Worm (Caenorhabditis elegans) whole organism, L2 larva: ENCODE results near the gene nhr-207.

Experiments
- F13H6.1 ChIP-seq: sonication (generic microtip); optimal IDR thresholded peaks from 2 replicates; lab custom pipeline; 2016; ENCODE audit warnings: missing genetic modification characterization, missing compliant biosample characterization
- R02D3.7 ChIP-seq: fragments of 150-350 bp; optimal IDR thresholded peaks from 2 replicates; lab custom pipeline; 2014; ENCODE audit warnings: missing biosample characterization, missing genetic modification characterization
- Y55F3AM.14 ChIP-seq: fragments of 200-800 bp; sonication (Bioruptor generic); optimal IDR thresholded peaks from 2 replicates; lab custom pipeline; 2018; ENCODE audit warnings: mild to moderate bottlenecking, missing genetic modification characterization, missing compliant biosample characterization
- ZK546.5 ChIP-seq: sonication (generic microtip); optimal IDR thresholded peaks from 2 replicates; lab custom pipeline; 2017; ENCODE audit warnings: missing biosample characterization, missing genetic modification characterization
- aly-2 ChIP-seq: fragments of 150-350 bp; optimal IDR thresholded peaks from 2 replicates; lab custom pipeline; 2014; ENCODE audit warnings: missing biosample characterization, missing genetic modification characterization
- ama-1 ChIP-seq: fragments of 150-350 bp; optimal IDR thresholded peaks from 2 replicates; lab custom pipeline; 2018; ENCODE audit warnings: inconsistent platforms
- blmp-1 ChIP-seq: sonication (generic microtip); optimal IDR thresholded peaks from 2 replicates; lab custom pipeline; 2017; ENCODE audit warnings: missing genetic modification characterization, mild to moderate bottlenecking, missing compliant biosample characterization, antibody characterized with exemption, moderate library complexity; ENCODE audit not compliant: insufficient read depth
- ceh-16 ChIP-seq: fragments of 150-350 bp; optimal IDR thresholded peaks from 2 replicates; lab custom pipeline; 2014; ENCODE audit warnings: missing biosample characterization, missing genetic modification characterization
- ceh-82 ChIP-seq: fragments of 150-350 bp; optimal IDR thresholded peaks from 2 replicates; lab custom pipeline; 2014; ENCODE audit warnings: missing biosample characterization, missing genetic modification characterization
- crh-2 ChIP-seq: sonication (generic microtip); optimal IDR thresholded peaks from 2 replicates; lab custom pipeline; 2017; ENCODE audit warnings: missing biosample characterization, missing genetic modification characterization
- dmd-4 ChIP-seq: sonication (generic microtip); optimal IDR thresholded peaks from 2 replicates; lab custom pipeline; 2017; ENCODE audit warnings: missing biosample characterization, missing genetic modification characterization
- egl-27 ChIP-seq: sonication (generic microtip); optimal IDR thresholded peaks from 3 replicates; lab custom pipeline; 2017; ENCODE audit warnings: missing biosample characterization, missing genetic modification reagents, missing genetic modification characterization
- elt-1 ChIP-seq: fragments of 150-350 bp; optimal IDR thresholded peaks from 2 replicates; lab custom pipeline; 2014; ENCODE audit warnings: missing biosample characterization, missing genetic modification characterization
- fos-1 ChIP-seq: fragments of 150-350 bp; optimal IDR thresholded peaks from 2 replicates; lab custom pipeline; 2014; ENCODE audit warnings: missing biosample characterization, missing genetic modification characterization
- gmeb-1 ChIP-seq: fragments of 150-350 bp; optimal IDR thresholded peaks from 2 replicates; lab custom pipeline; 2014; ENCODE audit warnings: missing biosample characterization, missing genetic modification characterization
- lin-11 ChIP-seq: fragments of 150-350 bp; sonication (generic microtip); optimal IDR thresholded peaks from 2 replicates; lab custom pipeline; 2014; ENCODE audit warnings: missing biosample characterization, missing genetic modification characterization, inconsistent platforms, mixed read lengths
- lin-13 ChIP-seq: fragments of 150-350 bp; optimal IDR thresholded peaks from 2 replicates; lab custom pipeline; 2014; ENCODE audit warnings: missing biosample characterization, missing genetic modification reagents, missing genetic modification characterization
- lsy-2 ChIP-seq, 2 experiments: fragments of 150-350 bp in 1 of 2; sonication (generic microtip) in 1 of 2; optimal IDR thresholded peaks; 2 replicates each; lab custom pipeline; 2014 to 2017; ENCODE audit warnings: missing biosample characterization in 2 of 2, missing genetic modification characterization in 2 of 2
- mab-5 ChIP-seq: fragments of 150-350 bp; optimal IDR thresholded peaks from 2 replicates; lab custom pipeline; 2014; ENCODE audit warnings: missing biosample characterization, missing genetic modification characterization
- mbf-1 ChIP-seq: sonication (generic microtip); optimal IDR thresholded peaks from 2 replicates; lab custom pipeline; 2017; ENCODE audit warnings: missing biosample characterization, missing genetic modification characterization
- nhr-12 ChIP-seq: fragments of 150-350 bp; optimal IDR thresholded peaks from 2 replicates; lab custom pipeline; 2014; ENCODE audit warnings: missing biosample characterization, missing genetic modification characterization
- nhr-129 ChIP-seq: fragments of 150-350 bp; optimal IDR thresholded peaks from 2 replicates; lab custom pipeline; 2014; ENCODE audit warnings: missing biosample characterization, missing genetic modification characterization
- nhr-21 ChIP-seq: fragments of 150-350 bp; optimal IDR thresholded peaks from 2 replicates; lab custom pipeline; 2014; ENCODE audit warnings: missing biosample characterization, missing genetic modification characterization
- nhr-23 ChIP-seq: fragments of 150-350 bp; optimal IDR thresholded peaks from 2 replicates; lab custom pipeline; 2014; ENCODE audit warnings: missing biosample characterization, missing genetic modification reagents, missing genetic modification characterization
- nhr-237 ChIP-seq: fragments of 150-350 bp; optimal IDR thresholded peaks from 2 replicates; lab custom pipeline; 2014; ENCODE audit warnings: missing biosample characterization, missing genetic modification characterization
- nhr-6 ChIP-seq: fragments of 150-350 bp; optimal IDR thresholded peaks from 2 replicates; lab custom pipeline; 2014; ENCODE audit warnings: missing biosample characterization, missing genetic modification characterization
- peb-1 ChIP-seq: fragments of 150-350 bp; optimal IDR thresholded peaks from 2 replicates; lab custom pipeline; 2014; ENCODE audit warnings: missing biosample characterization, missing genetic modification characterization
- sem-4 ChIP-seq: fragments of 150-350 bp; optimal IDR thresholded peaks from 2 replicates; lab custom pipeline; 2014; ENCODE audit warnings: missing biosample characterization, missing genetic modification reagents, missing genetic modification characterization
- skn-1 ChIP-seq: sonication (generic microtip); optimal IDR thresholded peaks from 2 replicates; lab custom pipeline; 2017; ENCODE audit warnings: missing biosample characterization, missing genetic modification characterization
- sma-9 ChIP-seq, 2 experiments: fragments of 150-350 bp in 1 of 2; sonication (generic microtip) in 1 of 2; optimal IDR thresholded peaks; 2 replicates each; lab custom pipeline; 2014 to 2016; ENCODE audit warnings: missing genetic modification characterization in 2 of 2, mild to moderate bottlenecking in 1 of 2, missing biosample characterization in 1 of 2, missing compliant biosample characterization in 1 of 2, missing genetic modification reagents in 1 of 2, moderate library complexity in 1 of 2
- snpc-4 ChIP-seq: fragments of 150-350 bp; optimal IDR thresholded peaks from 2 replicates; lab custom pipeline; 2014; ENCODE audit warnings: missing biosample characterization, missing genetic modification characterization
- unc-55 ChIP-seq: fragments of 150-350 bp; sonication (generic microtip); optimal IDR thresholded peaks from 3 replicates; lab custom pipeline; 2014; ENCODE audit warnings: missing biosample characterization, missing genetic modification reagents, missing genetic modification characterization
- unc-62 ChIP-seq: fragments of 150-350 bp; optimal IDR thresholded peaks from 2 replicates; lab custom pipeline; 2014; ENCODE audit warnings: missing biosample characterization, missing genetic modification reagents, missing genetic modification characterization
- zag-1 ChIP-seq: fragments of 150-350 bp; optimal IDR thresholded peaks from 2 replicates; lab custom pipeline; 2014; ENCODE audit warnings: missing biosample characterization, missing genetic modification characterization
- ztf-1 ChIP-seq: fragments of 200-800 bp; sonication (Bioruptor generic); conservative IDR thresholded peaks from 2 replicates; pipeline ENCODE4 v1.3.6; 2022; ENCODE audit warnings: missing genetic modification characterization, missing compliant biosample characterization
- ztf-4 ChIP-seq: fragments of 150-350 bp; optimal IDR thresholded peaks from 2 replicates; lab custom pipeline; 2014; ENCODE audit warnings: missing biosample characterization, missing genetic modification characterization

The nhr-207 gene

ce11 chrV:12074886-12075285 lies 21.1 kb upstream of the nhr-207 start, which contains the start of gene R07B7.6:
Gene R07B7.6, minus strand, starts transcription at chrV:12074986.
- TF ChIP-seq nhr-12 (tag; lab: Kevin White, UChicago) (no peak), snpc-4 (tag; lab: Kevin White, UChicago) (no peak), peb-1 (no peak), ZK546.5 (no peak), elt-1 (tag; lab: Kevin White, UChicago) (no peak), ceh-82 (tag; lab: Kevin White, UChicago) (no peak), zag-1 (tag; lab: Kevin White, UChicago) (no peak), mbf-1 (no peak), nhr-23 (tag; lab: Kevin White, UChicago) (no peak), ceh-16 (no peak), egl-27 (no peak), ztf-4 (tag; lab: Kevin White, UChicago) (no peak), dmd-4 (tag; lab: Kevin White, UChicago) (no peak)
- TF ChIP-seq, all 48 proteins: peak for 0

- TF ChIP-seq skn-1 (tag; lab: Kevin White, UChicago), result peak; percentile 40
- TF ChIP-seq crh-2 (tag; lab: Kevin White, UChicago), result peak; percentile 0
- TF ChIP-seq nhr-129, result no peak
- TF ChIP-seq unc-55 (GFP tag; lab: Kevin White, UChicago), result no peak
- no peak for TF ChIP-seq ZK546.5
- TF ChIP-seq elt-1 (tag; lab: Kevin White, UChicago), result no peak
- peak; percentile 20 for TF ChIP-seq gmeb-1 (tag; lab: Kevin White, UChicago)
- no peak for TF ChIP-seq ceh-82 (tag; lab: Kevin White, UChicago)
- TF ChIP-seq lin-13 (GFP tag; lab: Kevin White, UChicago), result no peak
- TF ChIP-seq fos-1 (tag; lab: Kevin White, UChicago), result peak; percentile 56
Measured at ce11 chrV:12075983-12076382, 20.0 kb upstream of the nhr-207 start.

ce11 chrV:12080274-12080673 lies 15.7 kb upstream of the nhr-207 start, which contains the start of gene R07B7.9:
Gene R07B7.9, minus strand, starts transcription at chrV:12080374.
- TF ChIP-seq nhr-6 (tag; lab: Kevin White, UChicago) (no peak), peb-1 (no peak), lin-11 (no peak)

- TF ChIP-seq sem-4 (tag; lab: Kevin White, UChicago) (no peak), nhr-129 (no peak), skn-1 (tag; lab: Kevin White, UChicago) (no peak), crh-2 (tag; lab: Kevin White, UChicago) (peak; percentile 12), lin-13 (GFP tag; lab: Kevin White, UChicago) (no peak), nhr-12 (tag; lab: Kevin White, UChicago) (no peak), sma-9 (GFP tag; optimal IDR thresholded peaks at IDR 0.05; lab: Kevin White, UChicago) (peak; percentile 0), sma-9 (tag; optimal IDR thresholded peaks at IDR 0.05; lab: Kevin White, UChicago) (no peak), ZK546.5 (no peak)
Measured at ce11 chrV:12082932-12083331, 13.0 kb upstream of the nhr-207 start, which contains the start of gene R07B7.10. Gene R07B7.10, plus strand, starts transcription at chrV:12083216.

ce11 chrV:12084216-12084615 lies 11.7 kb upstream of the nhr-207 start, which contains the start of gene R07B7.8:
Gene R07B7.8, minus strand, starts transcription at chrV:12084316.
- no peak for TF ChIP-seq unc-62 (GFP tag; lab: Kevin White, UChicago)
- TF ChIP-seq skn-1 (tag; lab: Kevin White, UChicago), result no peak

- TF ChIP-seq fos-1 (tag; lab: Kevin White, UChicago) (peak; percentile 16), ztf-4 (tag; lab: Kevin White, UChicago) (no peak)
Measured at ce11 chrV:12085867-12086634, 9.9 kb upstream of the nhr-207 start.

ce11 chrV:12086934-12087333 lies 9.0 kb upstream of the nhr-207 start, which contains the start of gene gana-1:
Gene gana-1, plus strand, starts transcription at chrV:12087234.
- no peak for TF ChIP-seq fos-1 (tag; lab: Kevin White, UChicago)
- no peak for TF ChIP-seq mab-5
- TF ChIP-seq nhr-237, result no peak
- TF ChIP-seq snpc-4 (tag; lab: Kevin White, UChicago), result no peak
- no peak for TF ChIP-seq F13H6.1 (tag; lab: Kevin White, UChicago)
- TF ChIP-seq nhr-21 (tag; lab: Kevin White, UChicago), result no peak
- no peak for TF ChIP-seq dmd-4 (tag; lab: Kevin White, UChicago)
- no peak for TF ChIP-seq lsy-2 (tag; optimal IDR thresholded peaks at IDR 0.05; lab: Kevin White, UChicago)
- no peak for TF ChIP-seq Y55F3AM.14 (GFP tag; lab: Kevin White, UChicago)
- no peak for TF ChIP-seq egl-27
- no peak for TF ChIP-seq R02D3.7 (tag; lab: Kevin White, UChicago)
- no peak for TF ChIP-seq aly-2 (tag; lab: Kevin White, UChicago)
- TF ChIP-seq blmp-1, result no peak
- no peak for TF ChIP-seq nhr-129
- no peak for TF ChIP-seq zag-1 (tag; lab: Kevin White, UChicago)
- no peak for TF ChIP-seq ztf-1
- TF ChIP-seq ama-1 (lab: Kevin White, UChicago), result no peak
- TF ChIP-seq, all 48 proteins: peak for 0
